Fruit fly (Drosophila melanogaster) whole organism, prepupa: ENCODE measurements around the gene mTerf3.

Source experiments
- CG10631 ChIP-seq: fragments of 200-800 bp; sonication (Bioruptor generic); optimal IDR thresholded peaks from 2 replicates; lab custom pipeline; 2016; ENCODE audit warnings: missing biosample characterization, missing genetic modification characterization
- CG10669 ChIP-seq: fragments of 200-800 bp; sonication (Bioruptor generic); optimal IDR thresholded peaks from 3 replicates; lab custom pipeline; 2018; ENCODE audit warnings: missing biosample characterization, mild to moderate bottlenecking, missing genetic modification characterization, moderate library complexity
- CG11294 ChIP-seq: fragments of 200-800 bp; sonication (Bioruptor generic); IDR thresholded peaks from 2 replicates; pipeline ENCODE4 v1.3.6; 2022; ENCODE audit warnings: missing biosample characterization, missing genetic modification characterization
- CG11902 ChIP-seq: fragments of 200-800 bp; sonication (Bioruptor generic); optimal IDR thresholded peaks from 3 replicates; lab custom pipeline; 2016; ENCODE audit warnings: missing biosample characterization, missing genetic modification characterization
- CG15336 ChIP-seq: fragments of 200-800 bp; sonication (Bioruptor generic); IDR thresholded peaks from 2 replicates; pipeline ENCODE4 v1.3.6; 2022; ENCODE audit warnings: missing biosample characterization, missing genetic modification characterization
- CG16779 ChIP-seq: fragments of 200-800 bp; sonication (Bioruptor generic); optimal IDR thresholded peaks from 3 replicates; lab custom pipeline; 2017; ENCODE audit warnings: missing biosample characterization, mild to moderate bottlenecking, missing genetic modification characterization
- CG3032 ChIP-seq: fragments of 200-800 bp; optimal IDR thresholded peaks from 2 replicates; lab custom pipeline; 2019; ENCODE audit warnings: missing biosample characterization, mild to moderate bottlenecking, missing genetic modification characterization, moderate library complexity
- CG31627 ChIP-seq: fragments of 200-800 bp; sonication (Bioruptor generic); optimal IDR thresholded peaks from 3 replicates; lab custom pipeline; 2016; ENCODE audit warnings: missing biosample characterization, missing genetic modification characterization
- CG32006 ChIP-seq: fragments of 200-800 bp; sonication (Bioruptor generic); optimal IDR thresholded peaks from 3 replicates; lab custom pipeline; 2017; ENCODE audit warnings: missing biosample characterization, mild to moderate bottlenecking, missing genetic modification characterization
- CG34406 ChIP-seq: fragments of 200-800 bp; sonication (Bioruptor generic); optimal IDR thresholded peaks from 3 replicates; lab custom pipeline; 2016; ENCODE audit warnings: missing biosample characterization, missing genetic modification characterization
- CG3919 ChIP-seq: fragments of 200-800 bp; sonication (Bioruptor generic); optimal IDR thresholded peaks from 3 replicates; lab custom pipeline; 2016; ENCODE audit warnings: missing biosample characterization, missing genetic modification characterization
- CG4318 ChIP-seq: fragments of 200-800 bp; sonication (Bioruptor generic); optimal IDR thresholded peaks from 3 replicates; lab custom pipeline; 2017; ENCODE audit warnings: missing biosample characterization, mild to moderate bottlenecking, missing genetic modification characterization
- CG6276 ChIP-seq: fragments of 200-800 bp; sonication (Bioruptor generic); optimal IDR thresholded peaks from 2 replicates; lab custom pipeline; 2017; ENCODE audit warnings: missing biosample characterization, mild to moderate bottlenecking, missing genetic modification characterization
- CG6854 ChIP-seq: fragments of 200-800 bp; sonication (Bioruptor generic); optimal IDR thresholded peaks from 2 replicates; lab custom pipeline; 2017; ENCODE audit warnings: missing biosample characterization, mild to moderate bottlenecking, missing genetic modification characterization
- CG7368 ChIP-seq: fragments of 200-800 bp; sonication (Bioruptor generic); optimal IDR thresholded peaks from 3 replicates; lab custom pipeline; 2016; ENCODE audit warnings: missing biosample characterization, missing genetic modification characterization
- CG8119 ChIP-seq: fragments of 200-800 bp; sonication (Bioruptor generic); IDR thresholded peaks from 3 replicates; pipeline ENCODE4 v1.3.6; 2022; ENCODE audit warnings: missing biosample characterization, missing genetic modification characterization
- CG8319 ChIP-seq: fragments of 200-800 bp; sonication (Bioruptor generic); optimal IDR thresholded peaks from 3 replicates; lab custom pipeline; 2016; ENCODE audit warnings: missing biosample characterization, missing genetic modification characterization
- CG8632 ChIP-seq: fragments of 200-800 bp; sonication (Bioruptor generic); optimal IDR thresholded peaks from 3 replicates; lab custom pipeline; 2016; ENCODE audit warnings: missing biosample characterization, missing genetic modification characterization
- CG9139 ChIP-seq: fragments of 200-800 bp; sonication (Bioruptor generic); optimal IDR thresholded peaks from 3 replicates; lab custom pipeline; 2017; ENCODE audit warnings: missing biosample characterization, mild to moderate bottlenecking, missing genetic modification characterization
- Eip78C ChIP-seq: fragments of 200-800 bp; sonication (Bioruptor generic); peaks from one replicate; lab custom pipeline; 2016; ENCODE audit warnings: missing biosample characterization, missing genetic modification characterization
- Ets96B ChIP-seq: fragments of 200-800 bp; optimal IDR thresholded peaks from 2 replicates; lab custom pipeline; 2019; ENCODE audit warnings: missing biosample characterization, mild to moderate bottlenecking, missing genetic modification characterization, moderate library complexity
- Gug ChIP-seq: fragments of 200-800 bp; sonication (Bioruptor generic); IDR thresholded peaks from 2 replicates; pipeline ENCODE4 v1.3.6; 2022; ENCODE audit warnings: missing biosample characterization, missing genetic modification characterization
- Hr4 ChIP-seq: fragments of 200-800 bp; sonication (Bioruptor generic); optimal IDR thresholded peaks from 3 replicates; lab custom pipeline; 2016; ENCODE audit warnings: missing biosample characterization, missing genetic modification characterization
- Met ChIP-seq: fragments of 200-800 bp; sonication (Bioruptor generic); optimal IDR thresholded peaks from 3 replicates; lab custom pipeline; 2016; ENCODE audit warnings: missing biosample characterization, missing genetic modification characterization
- OdsH ChIP-seq: fragments of 200-800 bp; sonication (Bioruptor generic); optimal IDR thresholded peaks from 3 replicates; lab custom pipeline; 2016; ENCODE audit warnings: missing biosample characterization, missing genetic modification characterization
- Smox ChIP-seq: fragments of 200-800 bp; sonication (Bioruptor generic); optimal IDR thresholded peaks from 3 replicates; lab custom pipeline; 2016; ENCODE audit warnings: missing biosample characterization, missing genetic modification characterization
- achi ChIP-seq: fragments of 200-800 bp; sonication (Bioruptor generic); optimal IDR thresholded peaks from 3 replicates; lab custom pipeline; 2016; ENCODE audit warnings: missing biosample characterization, missing genetic modification characterization
- acj6 ChIP-seq: fragments of 200-800 bp; sonication (Bioruptor generic); optimal IDR thresholded peaks from 3 replicates; lab custom pipeline; 2016; ENCODE audit warnings: missing biosample characterization, missing genetic modification characterization
- dsx ChIP-seq: fragments of 200-800 bp; optimal IDR thresholded peaks from 3 replicates; lab custom pipeline; 2019; ENCODE audit warnings: missing biosample characterization, mild to moderate bottlenecking, missing genetic modification characterization, moderate library complexity; ENCODE audit not compliant: poor library complexity, severe bottlenecking
- eg ChIP-seq: fragments of 200-800 bp; sonication (Bioruptor generic); IDR thresholded peaks from 3 replicates; pipeline ENCODE4 v1.3.6; 2022; ENCODE audit warnings: missing biosample characterization, missing genetic modification characterization
- esn ChIP-seq: fragments of 200-800 bp; sonication (Bioruptor generic); optimal IDR thresholded peaks from 2 replicates; lab custom pipeline; 2016; ENCODE audit warnings: missing biosample characterization, mild to moderate bottlenecking, missing genetic modification characterization, moderate library complexity
- fd59A ChIP-seq: fragments of 200-800 bp; sonication (Bioruptor generic); optimal IDR thresholded peaks from 2 replicates; lab custom pipeline; 2017; ENCODE audit warnings: missing biosample characterization, mild to moderate bottlenecking, missing genetic modification characterization, missing genetic modification reagents
- fd85E ChIP-seq: fragments of 200-800 bp; sonication (Bioruptor generic); optimal IDR thresholded peaks from 3 replicates; lab custom pipeline; 2016; ENCODE audit warnings: missing biosample characterization, missing genetic modification characterization
- fkh ChIP-seq: fragments of 200-800 bp; sonication (Bioruptor generic); optimal IDR thresholded peaks from 3 replicates; lab custom pipeline; 2017; ENCODE audit warnings: missing biosample characterization, mild to moderate bottlenecking, missing genetic modification characterization, moderate library complexity
- lz ChIP-seq: fragments of 200-800 bp; sonication (Bioruptor generic); optimal IDR thresholded peaks from 3 replicates; lab custom pipeline; 2016; ENCODE audit warnings: missing biosample characterization, missing genetic modification characterization
- pdm3 ChIP-seq: fragments of 200-800 bp; sonication (Bioruptor generic); optimal IDR thresholded peaks from 3 replicates; lab custom pipeline; 2016; ENCODE audit warnings: missing biosample characterization, missing genetic modification characterization
- ss ChIP-seq, 2 experiments: fragments of 200-800 bp; sonication (Bioruptor generic); optimal IDR thresholded peaks; 2 replicates in 1 of 2; 3 replicates in 1 of 2; lab custom pipeline; 2017 to 2018; ENCODE audit warnings: mild to moderate bottlenecking in 2 of 2, missing biosample characterization in 2 of 2, missing genetic modification characterization in 2 of 2, moderate library complexity in 1 of 2
- svp ChIP-seq: fragments of 200-800 bp; sonication (Bioruptor generic); peaks from one replicate; lab custom pipeline; 2016; ENCODE audit warnings: missing biosample characterization, missing genetic modification characterization
- topi ChIP-seq: fragments of 200-800 bp; sonication (Bioruptor generic); optimal IDR thresholded peaks from 3 replicates; lab custom pipeline; 2016; ENCODE audit warnings: missing biosample characterization, missing genetic modification characterization
- vri ChIP-seq: fragments of 200-800 bp; sonication (Bioruptor generic); optimal IDR thresholded peaks from 3 replicates; lab custom pipeline; 2016; ENCODE audit warnings: missing biosample characterization, mild to moderate bottlenecking, missing genetic modification characterization

mTerf3 gene

DNA sequence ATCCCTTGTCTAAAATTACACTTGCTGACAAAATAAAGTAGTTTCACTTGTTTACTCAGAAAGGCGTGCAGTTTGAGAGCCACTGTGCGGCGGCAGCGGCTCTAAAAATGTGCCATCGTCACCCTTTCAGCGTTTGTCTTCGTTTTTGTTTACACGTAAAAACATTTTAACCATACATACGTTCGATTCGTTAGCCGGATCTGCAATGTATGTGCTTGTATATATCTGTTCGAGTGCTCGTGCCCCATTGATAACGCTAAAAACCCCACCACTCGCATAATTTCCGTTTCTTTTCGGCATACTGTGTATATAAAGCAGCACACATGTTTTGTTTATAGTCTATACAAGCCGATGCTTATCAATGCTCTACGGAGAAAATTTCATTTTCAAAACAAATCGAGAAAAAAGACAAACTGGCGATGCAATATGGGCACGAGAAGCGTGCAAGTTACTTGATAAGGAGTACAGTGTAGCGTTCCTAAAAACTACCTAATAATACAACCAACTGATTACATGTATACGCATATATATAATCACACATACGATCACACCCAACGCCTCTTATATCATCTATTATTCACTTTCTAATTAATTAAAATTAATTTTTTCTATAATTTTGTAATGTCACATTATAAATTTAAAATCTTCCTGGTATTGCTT is 3.9 kb downstream of the mTerf3 start:
- TF ChIP-seq Gug (GFP tag; lab: Robert Waterston, UW) (peak; percentile 20; the same call in 1 of the 2 replicates), acj6 (peak; percentile 38), CG16779 (no peak), Eip78C (peak; percentile 75), pdm3 (GFP tag; lab: Kevin White, UChicago) (peak; percentile 44), Hr4 (GFP tag; lab: Kevin White, UChicago) (peak; percentile 26), CG3919 (GFP tag; lab: Kevin White, UChicago) (no peak), Met (GFP tag; lab: Kevin White, UChicago) (peak; percentile 2), topi (GFP tag; lab: Kevin White, UChicago) (peak; percentile 15), CG6854 (peak; percentile 12), fkh (GFP tag; lab: Kevin White, UChicago) (peak; percentile 97), ss (GFP tag; optimal IDR thresholded peaks at IDR 0.05; lab: Kevin White, UChicago) (no peak), CG32006 (peak; percentile 50), CG10631 (peak; percentile 35), lz (GFP tag; lab: Kevin White, UChicago) (peak; percentile 19), CG15336 (peak; percentile 41; the same call in 1 of the 2 replicates), CG8632 (GFP tag; lab: Kevin White, UChicago) (peak; percentile 16), eg (GFP tag; lab: Robert Waterston, UW) (peak; percentile 54; the same call in 2 of the 3 replicates), svp (GFP tag; lab: Kevin White, UChicago) (no peak), CG4318 (GFP tag; lab: Kevin White, UChicago) (peak; percentile 7), CG6276 (GFP tag; lab: Kevin White, UChicago) (peak; percentile 57), CG31627 (GFP tag; lab: Kevin White, UChicago) (peak; percentile 18), OdsH (GFP tag; lab: Kevin White, UChicago) (peak; percentile 12), CG8119 (GFP tag; lab: Robert Waterston, UW) (peak; percentile 68), esn (peak; percentile 57), Ets96B (tag; lab: Kevin White, UChicago) (peak; percentile 57), fd85E (no peak), CG11294 (GFP tag; lab: Robert Waterston, UW) (no peak), CG7368 (GFP tag; lab: Kevin White, UChicago) (no peak), vri (GFP tag; lab: Kevin White, UChicago) (peak; percentile 29), CG11902 (GFP tag; lab: Kevin White, UChicago) (no peak), Smox (GFP tag; lab: Kevin White, UChicago) (peak; percentile 39), CG8319 (GFP tag; lab: Kevin White, UChicago) (peak; percentile 7), CG3032 (tag; lab: Kevin White, UChicago) (peak; percentile 53), achi (GFP tag; lab: Kevin White, UChicago) (no peak), CG10669 (GFP tag; lab: Kevin White, UChicago) (peak; percentile 24), CG34406 (GFP tag; lab: Kevin White, UChicago) (peak; percentile 60)

DNA sequence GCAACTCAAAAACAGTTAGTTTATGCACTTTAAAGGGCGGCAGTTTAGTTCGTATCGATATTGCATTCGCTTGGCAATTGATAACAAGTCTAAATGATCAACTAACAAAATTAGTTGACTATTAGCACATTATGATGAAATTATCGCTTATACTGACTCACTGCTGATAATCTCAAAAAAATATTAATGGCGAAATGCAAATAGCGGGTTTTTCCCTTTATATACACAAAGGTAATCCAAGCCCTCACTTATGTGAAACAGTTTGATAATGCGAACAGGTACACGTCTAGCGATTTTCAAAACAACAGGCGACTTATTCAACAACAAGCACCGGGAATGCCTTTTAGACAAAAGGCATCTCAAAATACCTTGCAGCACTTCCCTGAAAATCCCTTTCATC is 6.5 kb downstream of the mTerf3 start:
- TF ChIP-seq dsx (no peak), CG6276 (GFP tag; lab: Kevin White, UChicago) (no peak), Eip78C (peak; percentile 29)

DNA sequence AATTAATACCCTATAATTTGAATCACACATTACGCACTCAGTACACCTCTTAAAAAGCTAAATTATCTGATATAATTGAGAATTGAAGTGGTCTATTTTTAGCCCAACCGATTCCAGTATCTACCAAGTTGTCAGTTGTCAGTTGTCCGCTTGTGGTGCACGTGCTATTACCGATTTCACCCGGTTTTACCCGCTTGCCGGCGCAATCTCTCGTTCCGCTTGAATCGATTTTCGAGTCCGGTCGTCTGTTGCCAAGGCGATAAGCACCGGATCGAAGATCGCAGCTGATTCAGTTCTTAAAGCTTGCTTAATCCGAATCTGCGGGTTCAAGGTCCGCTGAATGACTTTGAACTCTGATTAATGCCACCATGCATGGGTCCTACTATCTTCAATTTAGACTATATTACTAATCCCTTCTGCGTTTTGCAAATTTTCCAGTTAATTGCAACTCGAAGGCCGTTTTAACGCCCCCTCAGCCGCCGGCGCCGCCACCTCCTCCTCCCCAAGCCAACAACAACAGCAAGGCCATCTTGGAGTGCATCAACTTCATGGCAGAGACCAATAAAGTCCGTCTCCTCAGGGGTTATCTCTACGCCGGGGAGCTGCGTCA is 9.0 kb downstream of the mTerf3 start:
- no peak for TF ChIP-seq CG9139 (GFP tag; lab: Kevin White, UChicago)
- no peak for TF ChIP-seq fd59A
- TF ChIP-seq svp (GFP tag; lab: Kevin White, UChicago) = peak; percentile 99
- peak; percentile 10 for TF ChIP-seq CG16779
- TF ChIP-seq ss (GFP tag; optimal IDR thresholded peaks at IDR 0.05; lab: Kevin White, UChicago) = peak; percentile 10 to 39
- TF ChIP-seq, all 60 proteins: peak for 3
